Fruit fly (Drosophila melanogaster) Kc167 (cell line): ENCODE data around the gene CG10341.

ENCODE experiments used
- Myc ChIP-seq: fragments of >200 bp; optimal IDR thresholded peaks from 2 replicates; lab custom pipeline; 2017; ENCODE audit warnings: missing external identifiers
- h ChIP-seq: fragments of >200 bp; optimal IDR thresholded peaks from 3 replicates; lab custom pipeline; 2018; ENCODE audit warnings: missing external identifiers
- insv ChIP-seq: fragments of >200 bp; optimal IDR thresholded peaks from 3 replicates; lab custom pipeline; 2018; ENCODE audit warnings: missing external identifiers
- psq ChIP-seq: fragments of >200 bp; optimal IDR thresholded peaks from 2 replicates; lab custom pipeline; 2017; ENCODE audit warnings: missing external identifiers

DNA sequence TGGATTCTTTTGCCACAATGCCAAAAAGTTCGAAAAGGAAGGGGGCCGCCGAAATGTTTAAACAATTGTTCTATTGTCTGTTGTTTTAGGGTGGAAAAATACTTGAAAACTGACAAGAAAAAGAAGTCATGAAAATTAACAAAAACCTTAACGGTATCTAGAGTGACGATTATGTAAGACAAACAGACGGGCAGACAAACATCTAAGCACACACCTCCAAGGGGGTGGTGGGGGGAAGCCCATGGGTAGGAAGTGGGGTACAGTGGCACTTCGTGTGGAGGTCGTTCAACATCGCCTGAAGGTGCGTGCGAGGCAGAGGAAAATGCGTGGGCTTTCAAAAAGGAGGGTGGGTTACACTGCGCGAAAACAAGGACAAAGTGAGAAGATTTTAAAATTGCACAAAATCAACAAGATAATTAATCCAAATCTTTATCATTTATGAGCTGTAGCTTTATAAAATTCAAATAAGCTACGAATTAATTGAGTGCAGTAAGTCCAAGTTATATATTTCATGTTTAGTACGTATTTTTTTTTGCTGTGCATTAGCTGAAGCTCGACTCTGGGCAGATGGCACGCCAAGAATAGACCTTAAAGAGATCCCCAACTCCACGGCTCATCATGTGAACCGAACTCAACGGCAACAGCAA, 19.0 kb downstream of the CG10341 start:
- TF ChIP-seq psq (lab: Kevin White, UChicago) = no peak
- TF ChIP-seq Myc (lab: Kevin White, UChicago) = no peak
- no peak for TF ChIP-seq insv (lab: Kevin White, UChicago)
- no peak for TF ChIP-seq h
